Worm (Caenorhabditis elegans) whole organism, L1 larva: ENCODE results near the gene T20B12.5.

ENCODE experiments used
- F16B12.6 ChIP-seq: fragments of 150-350 bp; optimal IDR thresholded peaks from 2 replicates; lab custom pipeline; 2014; ENCODE audit warnings: missing biosample characterization, missing genetic modification characterization
- Y116A8C.19 ChIP-seq: sonication (generic microtip); optimal IDR thresholded peaks from 2 replicates; lab custom pipeline; 2016; ENCODE audit warnings: missing compliant biosample characterization, missing genetic modification characterization, borderline replicate concordance
- aly-2 ChIP-seq: fragments of 150-350 bp; optimal IDR thresholded peaks from 2 replicates; lab custom pipeline; 2014; ENCODE audit warnings: missing biosample characterization, missing genetic modification characterization
- blmp-1 ChIP-seq: fragments of 150-350 bp; optimal IDR thresholded peaks from 2 replicates; lab custom pipeline; 2014; ENCODE audit warnings: missing biosample characterization, missing genetic modification characterization
- ceh-90 ChIP-seq: sonication (generic microtip); optimal IDR thresholded peaks from 2 replicates; lab custom pipeline; 2016; ENCODE audit warnings: missing genetic modification characterization, missing compliant biosample characterization
- ces-1 ChIP-seq: fragments of 150-350 bp; optimal IDR thresholded peaks from 2 replicates; lab custom pipeline; 2014; ENCODE audit warnings: missing biosample characterization, missing genetic modification reagents, missing genetic modification characterization
- dpl-1 ChIP-seq, 3 experiments: fragments of 150-350 bp in 2 of 3; sonication (generic microtip) in 1 of 3; optimal IDR thresholded peaks; 2 replicates each; lab custom pipeline; 2014 to 2017; ENCODE audit warnings: missing biosample characterization in 3 of 3, missing genetic modification characterization in 3 of 3, missing genetic modification reagents in 3 of 3
- efl-1 ChIP-seq, 4 experiments: fragments of 150-350 bp; optimal IDR thresholded peaks in 3 of 4; peaks in 1 of 4; 1 replicate in 1 of 4; 2 replicates in 3 of 4; lab custom pipeline; 2014; ENCODE audit warnings: missing biosample characterization in 2 of 4, missing genetic modification characterization in 2 of 4, missing genetic modification reagents in 2 of 4
- egl-13 ChIP-seq: sonication (generic microtip); optimal IDR thresholded peaks from 2 replicates; lab custom pipeline; 2016; ENCODE audit warnings: missing genotype, missing genetic modification reagents, missing genetic modification characterization, missing compliant biosample characterization
- ets-5 ChIP-seq: fragments of 200-800 bp; sonication (Bioruptor generic); IDR thresholded peaks from 2 replicates; pipeline ENCODE4 v1.3.6; 2022; ENCODE audit warnings: missing genetic modification characterization, missing compliant biosample characterization
- fkh-10 ChIP-seq: sonication (generic microtip); optimal IDR thresholded peaks from 2 replicates; lab custom pipeline; 2017; ENCODE audit warnings: missing biosample characterization, missing genetic modification reagents, missing genetic modification characterization
- fkh-8 ChIP-seq: sonication (generic microtip); optimal IDR thresholded peaks from 2 replicates; lab custom pipeline; 2016; ENCODE audit warnings: mild to moderate bottlenecking, missing genetic modification characterization, missing compliant biosample characterization
- hlh-17 ChIP-seq: fragments of 200-800 bp; sonication (Bioruptor generic); optimal IDR thresholded peaks from 2 replicates; lab custom pipeline; 2018; ENCODE audit warnings: missing genetic modification characterization, mild to moderate bottlenecking, missing compliant biosample characterization, moderate library complexity, borderline replicate concordance
- hlh-4 ChIP-seq: sonication (generic microtip); optimal IDR thresholded peaks from 2 replicates; lab custom pipeline; 2016; ENCODE audit warnings: mild to moderate bottlenecking, missing genetic modification characterization, missing compliant biosample characterization
- irx-1 ChIP-seq: sonication (generic microtip); optimal IDR thresholded peaks from 2 replicates; lab custom pipeline; 2016; ENCODE audit warnings: missing genetic modification characterization, missing compliant biosample characterization
- isw-1 ChIP-seq: fragments of 200-800 bp; sonication (Bioruptor generic); IDR thresholded peaks from 2 replicates; pipeline ENCODE4 v1.3.6; 2022; ENCODE audit warnings: missing genetic modification characterization, missing compliant biosample characterization
- lin-13 ChIP-seq: fragments of 150-350 bp; optimal IDR thresholded peaks from 2 replicates; lab custom pipeline; 2014; ENCODE audit warnings: missing biosample characterization, missing genetic modification reagents, missing genetic modification characterization
- lin-15B ChIP-seq: fragments of 150-350 bp; sonication (generic microtip); optimal IDR thresholded peaks from 3 replicates; lab custom pipeline; 2014; ENCODE audit warnings: missing biosample characterization, missing genetic modification characterization
- lin-35 ChIP-seq, 2 experiments: fragments of 150-350 bp; optimal IDR thresholded peaks; 2 replicates each; lab custom pipeline; 2014; ENCODE audit warnings: missing biosample characterization in 2 of 2, missing genetic modification characterization in 2 of 2, missing genetic modification reagents in 2 of 2
- lin-39 ChIP-seq: fragments of 150-350 bp; optimal IDR thresholded peaks from 2 replicates; lab custom pipeline; 2014; ENCODE audit warnings: missing biosample characterization, missing genetic modification reagents, missing genetic modification characterization
- mdl-1 ChIP-seq, 2 experiments: fragments of 150-350 bp; optimal IDR thresholded peaks; 2 replicates each; lab custom pipeline; 2014 to 2017; ENCODE audit warnings: missing biosample characterization in 2 of 2, missing genetic modification characterization in 2 of 2, inconsistent platforms in 1 of 2
- mep-1 ChIP-seq: fragments of 150-350 bp; optimal IDR thresholded peaks from 2 replicates; lab custom pipeline; 2014; ENCODE audit warnings: missing biosample characterization, missing genetic modification characterization
- nhr-11 ChIP-seq: fragments of 150-350 bp; optimal IDR thresholded peaks from 2 replicates; lab custom pipeline; 2014; ENCODE audit warnings: missing biosample characterization, missing genetic modification characterization
- nhr-12 ChIP-seq: sonication (generic microtip); optimal IDR thresholded peaks from 2 replicates; lab custom pipeline; 2017; ENCODE audit warnings: missing biosample characterization, missing genetic modification characterization
- nhr-20 ChIP-seq: sonication (generic microtip); optimal IDR thresholded peaks from 2 replicates; lab custom pipeline; 2016; ENCODE audit warnings: mild to moderate bottlenecking, missing genetic modification characterization, missing compliant biosample characterization
- nhr-237 ChIP-seq: fragments of 150-350 bp; optimal IDR thresholded peaks from 2 replicates; lab custom pipeline; 2014; ENCODE audit warnings: missing biosample characterization, missing genetic modification characterization
- nhr-47 ChIP-seq: sonication (generic microtip); optimal IDR thresholded peaks from 2 replicates; lab custom pipeline; 2016; ENCODE audit warnings: mild to moderate bottlenecking, missing genetic modification characterization, moderate library complexity, missing compliant biosample characterization
- nhr-76 ChIP-seq: sonication (generic microtip); optimal IDR thresholded peaks from 2 replicates; lab custom pipeline; 2017; ENCODE audit warnings: missing biosample characterization, missing genetic modification characterization
- unc-98 ChIP-seq: fragments of 200-800 bp; sonication (Bioruptor generic); IDR thresholded peaks from 2 replicates; pipeline ENCODE4 v1.3.6; 2022; ENCODE audit warnings: missing genetic modification characterization, missing compliant biosample characterization
- xbp-1 ChIP-seq: sonication (generic microtip); optimal IDR thresholded peaks from 2 replicates; lab custom pipeline; 2016; ENCODE audit warnings: missing genetic modification characterization, missing compliant biosample characterization
- zag-1 ChIP-seq: fragments of 150-350 bp; optimal IDR thresholded peaks from 2 replicates; lab custom pipeline; 2014; ENCODE audit warnings: missing biosample characterization, missing genetic modification characterization

Gene T20B12.5

ce11 chrIII:7357356-7357755 is 9.6 kb downstream of the T20B12.5 start, which contains the start of gene F08F8.10 (continued):
- TF ChIP-seq isw-1 = peak; percentile 4; the same call in 1 of the 2 replicates
- TF ChIP-seq, all 84 proteins: peak for 25

ce11 chrIII:7353871-7354270 is 13.0 kb downstream of the T20B12.5 start, which contains the start of gene F08F8.9:
TSS of gene F08F8.9 (minus strand) at chrIII:7353971.
- no peak for TF ChIP-seq ces-1 (GFP tag; lab: Kevin White, UChicago)
- peak in 1 of 2 experiments; percentile 1 for TF ChIP-seq lin-35 (GFP tag; optimal IDR thresholded peaks at IDR 0.05; lab: Kevin White, UChicago)
- peak; percentile 45 for TF ChIP-seq F16B12.6 (tag; lab: Kevin White, UChicago)

- TF ChIP-seq lin-35 (GFP tag; optimal IDR thresholded peaks at IDR 0.05; lab: Kevin White, UChicago) (no peak), nhr-47 (tag; lab: Kevin White, UChicago) (no peak), ets-5 (GFP tag; lab: Robert Waterston, UW) (no peak), nhr-11 (tag; lab: Kevin White, UChicago) (no peak), irx-1 (no peak), unc-98 (GFP tag; lab: Robert Waterston, UW) (no peak)
Observed at ce11 chrIII:7349075-7349474, 17.8 kb downstream of the T20B12.5 start, which contains the start of gene gos-28. TSS of gene gos-28 (minus strand) at chrIII:7349175.

ce11 chrIII:7347049-7347448 is 19.9 kb downstream of the T20B12.5 start, which contains the start of gene F08F8.7:
TSS of gene F08F8.7 (minus strand) at chrIII:7347149.
- TF ChIP-seq egl-13 (tag; lab: Kevin White, UChicago) = no peak
- TF ChIP-seq ets-5 (GFP tag; lab: Robert Waterston, UW) = no peak
- TF ChIP-seq nhr-237 (tag; lab: Kevin White, UChicago) = no peak
- TF ChIP-seq blmp-1 (tag; lab: Kevin White, UChicago) = no peak
- no peak for TF ChIP-seq nhr-20 (tag; lab: Kevin White, UChicago)
- TF ChIP-seq ceh-90 (tag; lab: Kevin White, UChicago) = no peak
- TF ChIP-seq aly-2 (tag; lab: Kevin White, UChicago) = no peak
- TF ChIP-seq nhr-12 (tag; lab: Kevin White, UChicago) = no peak
- no peak for TF ChIP-seq zag-1 (tag; lab: Kevin White, UChicago)
- TF ChIP-seq nhr-76 = no peak

- TF ChIP-seq efl-1 (optimal IDR thresholded peaks at IDR 0.05; lab: Kevin White, UChicago) = no peak
- peak in 1 of 2 experiments; percentile 62 for TF ChIP-seq efl-1 (GFP tag; optimal IDR thresholded peaks at IDR 0.05 in 1 of 2; lab: Kevin White, UChicago)
- no peak for TF ChIP-seq unc-98 (GFP tag; lab: Robert Waterston, UW)
Observed at ce11 chrIII:7343389-7343788, 23.5 kb downstream of the T20B12.5 start, which contains the start of gene F08F8.6. TSS of gene F08F8.6 (plus strand) at chrIII:7343689.

- TF ChIP-seq xbp-1 = no peak
- TF ChIP-seq zag-1 (tag; lab: Kevin White, UChicago) = no peak
- no peak for TF ChIP-seq lin-39 (tag; lab: Kevin White, UChicago)
- no peak for TF ChIP-seq lin-15B (tag; lab: Kevin White, UChicago)
- TF ChIP-seq mep-1 (tag; lab: Kevin White, UChicago) = no peak
- no peak for TF ChIP-seq F16B12.6 (tag; lab: Kevin White, UChicago)
- no peak for TF ChIP-seq mdl-1 (tag; optimal IDR thresholded peaks at IDR 0.05; lab: Kevin White, UChicago)
- no peak for TF ChIP-seq hlh-17 (GFP tag; lab: Kevin White, UChicago)
- TF ChIP-seq fkh-10 (GFP tag; lab: Kevin White, UChicago) = no peak
- TF ChIP-seq Y116A8C.19 = no peak
- no peak for TF ChIP-seq lin-13 (GFP tag; lab: Kevin White, UChicago)
- no peak for TF ChIP-seq nhr-12 (tag; lab: Kevin White, UChicago)
- TF ChIP-seq dpl-1 (GFP tag; optimal IDR thresholded peaks at IDR 0.05; lab: Kevin White, UChicago) = no peak
- TF ChIP-seq fkh-8 (tag; lab: Kevin White, UChicago) = no peak
- no peak for TF ChIP-seq hlh-4 (tag; lab: Kevin White, UChicago)
Observed at ce11 chrIII:7339138-7339537, 27.8 kb downstream of the T20B12.5 start.
